Worm (Caenorhabditis elegans) whole organism, mixed stage, embryonic: ENCODE data around the gene F31E8.5.

ENCODE experiments used
- ces-1 ChIP-seq: fragments of 150-350 bp; optimal IDR thresholded peaks from 2 replicates; lab custom pipeline; 2014; ENCODE audit warnings: missing biosample characterization, missing genetic modification reagents, missing genetic modification characterization
- lin-13 ChIP-seq: fragments of 150-350 bp; optimal IDR thresholded peaks from 2 replicates; lab custom pipeline; 2014; ENCODE audit warnings: missing biosample characterization, missing genetic modification characterization
- pha-4 ChIP-seq: fragments of 150-350 bp; optimal IDR thresholded peaks from 2 replicates; lab custom pipeline; 2018; ENCODE audit warnings: missing biosample characterization, missing genetic modification reagents, missing genetic modification characterization

- TF ChIP-seq ces-1 (GFP tag; lab: Kevin White, UChicago) (no peak), lin-13 (tag; lab: Kevin White, UChicago) (no peak), pha-4 (tag; lab: Kevin White, UChicago) (no peak)
Measured at ce11 chrII:6845006-6845459, 38.0 kb upstream of the F31E8.5 start.
